Worm (Caenorhabditis elegans): ENCODE measurements around the gene srz-9.

Gene srz-9

DNA sequence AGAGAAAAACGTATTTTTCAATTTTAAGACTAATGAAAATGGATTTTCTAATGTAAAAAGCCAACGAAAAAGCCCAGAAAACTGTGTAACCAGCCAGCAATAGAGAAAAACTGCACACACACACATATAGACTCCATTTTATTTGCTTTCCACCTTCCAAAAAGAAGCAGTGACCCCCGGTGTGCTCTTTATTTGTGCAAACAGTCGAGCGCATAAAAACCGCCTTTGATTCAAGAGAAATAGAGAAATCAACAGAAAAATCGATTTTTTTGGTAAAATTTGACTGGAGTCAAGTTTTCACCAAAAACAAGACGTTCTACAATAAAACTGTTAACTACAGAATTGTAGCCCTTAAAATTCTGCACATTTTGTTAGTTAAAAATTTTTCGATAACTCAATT, 35.2 kb upstream of the srz-9 start:
- no peak for TF ChIP-seq C16A3.4 (tag; optimal IDR thresholded peaks at IDR 0.05)
- no peak for TF ChIP-seq mef-2 (tag; optimal IDR thresholded peaks at IDR 0.05)
- no peak for TF ChIP-seq egl-27 (tag; optimal IDR thresholded peaks at IDR 0.05)
- TF ChIP-seq C04F5.9 (tag; optimal IDR thresholded peaks at IDR 0.05): no peak
- TF ChIP-seq zip-4 (GFP tag; optimal IDR thresholded peaks at IDR 0.05): no peak
- no peak for TF ChIP-seq fkh-10 (GFP tag; optimal IDR thresholded peaks at IDR 0.05)
- TF ChIP-seq nhr-11 (tag; optimal IDR thresholded peaks at IDR 0.05): no peak
- TF ChIP-seq C34B4.2 (tag; optimal IDR thresholded peaks at IDR 0.05): no peak
- TF ChIP-seq nhr-20 (tag; optimal IDR thresholded peaks at IDR 0.05): no peak
- no peak for TF ChIP-seq efl-1 (optimal IDR thresholded peaks at IDR 0.05)
- TF ChIP-seq efl-1 (GFP tag; optimal IDR thresholded peaks at IDR 0.05 in 1 of 2): no peak
- no peak for TF ChIP-seq ceh-90 (tag; optimal IDR thresholded peaks at IDR 0.05)
- TF ChIP-seq Y116A8C.19 (tag; optimal IDR thresholded peaks at IDR 0.05; ENCODE audit: borderline replicate concordance): no peak
- TF ChIP-seq F16B12.6 (tag; optimal IDR thresholded peaks at IDR 0.05): no peak
- TF ChIP-seq alr-1 (tag; optimal IDR thresholded peaks at IDR 0.05; ENCODE audit: borderline replicate concordance): no peak
- TF ChIP-seq tlp-1 (tag; optimal IDR thresholded peaks at IDR 0.05): no peak
- no peak for TF ChIP-seq nhr-28 (tag; optimal IDR thresholded peaks at IDR 0.05)
- TF ChIP-seq grh-1 (GFP tag; IDR thresholded peaks at IDR 0.05): no peak
- no peak for TF ChIP-seq nhr-12 (tag; optimal IDR thresholded peaks at IDR 0.05)
- TF ChIP-seq unc-130 (tag; optimal IDR thresholded peaks at IDR 0.05): no peak

DNA sequence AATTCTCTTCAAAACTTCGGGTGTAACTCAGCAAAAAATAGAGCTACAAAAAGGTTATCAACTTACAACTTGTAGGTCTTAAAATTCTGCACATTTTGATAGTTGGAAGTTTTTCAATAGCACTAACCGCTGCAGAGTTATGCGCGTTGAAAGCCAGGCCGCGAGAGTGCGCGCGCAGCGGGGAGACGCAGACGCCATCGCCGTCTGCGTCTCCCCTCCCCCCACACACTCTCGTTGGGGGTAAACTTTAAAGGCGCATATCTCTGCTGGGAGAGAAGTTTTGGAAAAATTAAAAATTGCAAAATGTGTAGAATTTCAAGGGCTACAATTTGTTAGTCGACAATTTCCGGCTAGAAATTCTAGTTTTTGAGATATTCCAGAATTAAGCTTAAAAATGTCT, 34.3 kb upstream of the srz-9 start:
- TF ChIP-seq F16B12.6 (tag; optimal IDR thresholded peaks at IDR 0.05) (no peak), nhr-237 (tag; optimal IDR thresholded peaks at IDR 0.05) (no peak), skn-1 (tag; optimal IDR thresholded peaks at IDR 0.05) (no peak), pag-3 (tag; optimal IDR thresholded peaks at IDR 0.05; ENCODE audit: borderline replicate concordance, insufficient read depth) (no peak), fkh-8 (tag; optimal IDR thresholded peaks at IDR 0.05) (no peak), C04F5.9 (tag; optimal IDR thresholded peaks at IDR 0.05) (no peak), efl-3 (GFP tag; optimal IDR thresholded peaks at IDR 0.05) (no peak), aha-1 (tag; optimal IDR thresholded peaks at IDR 0.05) (no peak), unc-130 (tag; optimal IDR thresholded peaks at IDR 0.05) (no peak), pqm-1 (tag; optimal IDR thresholded peaks at IDR 0.05) (no peak), ceh-90 (tag; optimal IDR thresholded peaks at IDR 0.05) (no peak), lin-14 (GFP tag; optimal IDR thresholded peaks at IDR 0.05) (no peak), pax-3 (tag; optimal IDR thresholded peaks at IDR 0.05) (no peak)

DNA sequence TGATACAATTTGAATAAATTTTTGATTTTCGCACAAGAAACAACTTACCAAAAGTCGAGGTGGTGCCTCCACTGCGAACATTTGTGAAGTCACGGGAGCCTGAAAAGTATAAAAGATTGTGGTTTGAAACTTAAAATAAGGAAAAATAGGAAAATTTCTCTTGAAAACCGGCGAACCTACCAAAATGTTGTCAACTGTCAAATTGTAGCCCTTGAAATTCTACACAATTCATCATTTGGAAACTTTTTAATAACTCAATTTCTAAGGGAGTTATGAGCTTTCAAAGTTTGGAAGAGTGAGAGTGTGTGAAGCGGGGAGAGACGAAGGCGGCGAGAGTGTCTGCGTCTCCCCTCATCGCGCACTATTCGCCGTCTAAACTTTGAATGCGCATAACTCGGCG, 33.6 kb upstream of the srz-9 start, which contains the start of gene pes-4:
pes-4 (minus strand) TSS at position 101 of the 400 bp plus-strand sequence.
- TF ChIP-seq lir-3 (tag; optimal IDR thresholded peaks at IDR 0.05; ENCODE audit: poor library complexity): no peak
- no peak for TF ChIP-seq dsc-1 (tag; optimal IDR thresholded peaks at IDR 0.05)
- TF ChIP-seq unc-98 (GFP tag; IDR thresholded peaks at IDR 0.05): no peak
- no peak for TF ChIP-seq pag-3 (tag; optimal IDR thresholded peaks at IDR 0.05; ENCODE audit: borderline replicate concordance, insufficient read depth)
- TF ChIP-seq nhr-19 (GFP tag; conservative IDR thresholded peaks at IDR 0.05): no peak
- TF ChIP-seq tbx-2 (tag; optimal IDR thresholded peaks at IDR 0.05): no peak
- TF ChIP-seq aly-2 (tag; optimal IDR thresholded peaks at IDR 0.05): no peak
- TF ChIP-seq irx-1 (tag; optimal IDR thresholded peaks at IDR 0.05): no peak
- TF ChIP-seq swsn-7 (tag; optimal IDR thresholded peaks at IDR 0.05): no peak
- TF ChIP-seq tlp-1 (tag; optimal IDR thresholded peaks at IDR 0.05): no peak
- no peak for TF ChIP-seq nhr-84 (tag; optimal IDR thresholded peaks at IDR 0.05)
- TF ChIP-seq elt-3 (tag; optimal IDR thresholded peaks at IDR 0.05): no peak
- TF ChIP-seq egl-13 (tag; optimal IDR thresholded peaks at IDR 0.05): no peak

Data from whole organism, L1 larva.